Worm (Caenorhabditis elegans): ENCODE measurements around the gene C13F10.5.

The C13F10.5 gene

DNA sequence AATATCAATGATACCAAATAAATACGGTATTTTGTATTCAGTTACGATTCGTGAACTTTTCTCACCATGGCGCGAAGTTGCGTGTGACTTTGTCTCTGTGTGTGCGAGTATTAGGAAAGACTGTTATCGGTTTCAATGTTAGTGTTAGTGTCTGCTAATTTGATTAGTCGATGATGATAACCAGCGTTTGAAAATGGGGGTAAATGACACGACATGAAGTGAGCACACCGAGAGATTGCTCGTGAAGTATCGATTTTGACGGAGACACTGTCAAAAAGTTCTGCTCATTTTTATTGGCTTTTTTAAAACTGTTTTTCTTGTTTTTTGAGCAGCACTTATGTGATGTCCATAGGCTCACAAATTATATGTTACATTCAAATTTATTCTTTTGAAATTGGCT is 20.5 kb downstream of the C13F10.5 start (continued):
- TF ChIP-seq pha-4 (GFP tag; IDR thresholded peaks at IDR 0.05) (no peak; the same call in 1 of the 2 replicates), pha-4 (tag; optimal IDR thresholded peaks at IDR 0.05) (no peak), hlh-30 (tag; optimal IDR thresholded peaks at IDR 0.05; ENCODE audit: insufficient read depth) (peak; percentile 27), F26F4.8 (GFP tag; conservative IDR thresholded peaks at IDR 0.05) (no peak), mdl-1 (tag; optimal IDR thresholded peaks at IDR 0.05) (peak in 1 of 2 experiments; percentile 21), nhr-102 (tag; optimal IDR thresholded peaks at IDR 0.05) (peak; percentile 63), F49E8.2 (tag; optimal IDR thresholded peaks at IDR 0.05; ENCODE audit: borderline replicate concordance) (no peak), nhr-48 (tag; optimal IDR thresholded peaks at IDR 0.05) (peak; percentile 14), ama-1 (optimal IDR thresholded peaks at IDR 0.05) (peak; percentile 83), nhr-6 (tag; optimal IDR thresholded peaks at IDR 0.05) (no peak), ceh-20 (GFP tag; IDR thresholded peaks at IDR 0.05) (no peak), ZK546.5 (tag; optimal IDR thresholded peaks at IDR 0.05) (no peak), ces-1 (GFP tag; optimal IDR thresholded peaks at IDR 0.05) (no peak), mxl-3 (GFP tag; optimal IDR thresholded peaks at IDR 0.05) (no peak), lin-38 (GFP tag; IDR thresholded peaks at IDR 0.05) (peak; percentile 51; the same call in 1 of the 2 replicates), lsy-2 (tag; optimal IDR thresholded peaks at IDR 0.05) (peak in 1 of 2 experiments; percentile 21), skn-1 (tag; optimal IDR thresholded peaks at IDR 0.05) (no peak), unc-62 (GFP tag; optimal IDR thresholded peaks at IDR 0.05 in 1 of 2) (peak in 1 of 2 experiments; percentile 72), unc-62 (tag; optimal IDR thresholded peaks at IDR 0.05) (no peak), madf-9 (GFP tag; conservative IDR thresholded peaks at IDR 0.05) (no peak), zip-11 (GFP tag; IDR thresholded peaks at IDR 0.05) (no peak), lin-29 (GFP tag; IDR thresholded peaks at IDR 0.05) (no peak), nhr-28 (tag; optimal IDR thresholded peaks at IDR 0.05) (peak; percentile 86), zag-1 (tag; optimal IDR thresholded peaks at IDR 0.05) (no peak), nhr-77 (tag; optimal IDR thresholded peaks at IDR 0.05) (peak; percentile 39), Y5F2A.4 (GFP tag; optimal IDR thresholded peaks at IDR 0.05) (no peak), D1046.2 (GFP tag; IDR thresholded peaks at IDR 0.05) (no peak), rbr-2 (tag; optimal IDR thresholded peaks at IDR 0.05) (no peak), tag-97 (GFP tag; IDR thresholded peaks at IDR 0.05) (no peak), set-16 (GFP tag; IDR thresholded peaks at IDR 0.05) (no peak), lim-7 (GFP tag; IDR thresholded peaks at IDR 0.05) (no peak), F37D6.2 (tag; optimal IDR thresholded peaks at IDR 0.05) (no peak), lir-3 (tag; optimal IDR thresholded peaks at IDR 0.05) (no peak), hif-1 (tag; optimal IDR thresholded peaks at IDR 0.05) (no peak), pqm-1 (tag; optimal IDR thresholded peaks at IDR 0.05) (peak; percentile 63), nhr-237 (tag; optimal IDR thresholded peaks at IDR 0.05) (no peak), F44E2.7 (GFP tag; IDR thresholded peaks at IDR 0.05) (no peak), zfp-2 (tag; optimal IDR thresholded peaks at IDR 0.05) (no peak)

DNA sequence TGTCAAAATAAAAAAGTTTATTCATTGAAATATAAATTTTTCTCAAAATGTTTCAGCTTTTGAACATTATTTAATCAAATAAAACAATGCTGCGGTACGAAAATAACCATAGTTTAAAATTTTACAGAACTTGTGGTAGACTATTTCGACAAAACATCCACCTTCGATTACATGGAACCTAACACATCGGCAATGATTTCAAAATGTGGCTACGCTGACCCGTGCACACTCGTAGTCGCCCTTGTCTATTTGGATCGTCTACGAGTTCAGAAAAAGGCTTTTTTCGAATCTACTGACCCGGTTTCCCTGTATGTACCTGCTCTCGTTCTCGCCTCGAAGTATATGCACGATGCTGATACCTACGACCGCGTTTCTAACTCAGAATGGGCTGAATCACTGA is 21.9 kb downstream of the C13F10.5 start:
- no peak for TF ChIP-seq lin-29 (GFP tag; IDR thresholded peaks at IDR 0.05)
- TF ChIP-seq nhr-42 (GFP tag; IDR thresholded peaks at IDR 0.05): 0 out of 2 replicates have a peak, but pooled peaks have one; percentile 20
- no peak for TF ChIP-seq nhr-111 (GFP tag; optimal IDR thresholded peaks at IDR 0.05)
- TF ChIP-seq T20F7.1 (GFP tag; optimal IDR thresholded peaks at IDR 0.05): no peak
- TF ChIP-seq dmd-6 (GFP tag; IDR thresholded peaks at IDR 0.05): no peak
- TF ChIP-seq lim-7 (GFP tag; IDR thresholded peaks at IDR 0.05): 0 out of 2 replicates have a peak, but pooled peaks have one; percentile 49
- no peak for TF ChIP-seq ama-1 (optimal IDR thresholded peaks at IDR 0.05)
- TF ChIP-seq zfp-3 (GFP tag; conservative IDR thresholded peaks at IDR 0.05): no peak
- TF ChIP-seq spr-3 (GFP tag; optimal IDR thresholded peaks at IDR 0.05): no peak
- no peak for TF ChIP-seq ceh-82 (tag; optimal IDR thresholded peaks at IDR 0.05)
- TF ChIP-seq pqm-1 (tag; optimal IDR thresholded peaks at IDR 0.05): no peak

Measured in whole organism, L4 larva.